Worm (Caenorhabditis elegans) whole organism, L4 larva: ENCODE measurements around the gene F56H9.9.

ENCODE experiments used
- D1046.2 ChIP-seq: fragments of 200-800 bp; sonication (Bioruptor generic); IDR thresholded peaks from 2 replicates; pipeline ENCODE4 v1.3.6; 2022; ENCODE audit warnings: missing genetic modification characterization, missing compliant biosample characterization
- F26F4.8 ChIP-seq: fragments of 200-800 bp; sonication (Bioruptor generic); conservative IDR thresholded peaks from 2 replicates; pipeline ENCODE4 v1.3.6; 2022; ENCODE audit warnings: missing genetic modification characterization, missing compliant biosample characterization
- F37D6.2 ChIP-seq: sonication (generic microtip); optimal IDR thresholded peaks from 2 replicates; lab custom pipeline; 2016; ENCODE audit warnings: mild to moderate bottlenecking, missing genetic modification characterization, missing compliant biosample characterization
- F44E2.7 ChIP-seq: fragments of 200-800 bp; sonication (Bioruptor generic); IDR thresholded peaks from 2 replicates; pipeline ENCODE4 v2.1.2; 2022; ENCODE audit warnings: missing genetic modification characterization, missing compliant biosample characterization
- T26A8.4 ChIP-seq: fragments of 200-800 bp; sonication (Bioruptor generic); IDR thresholded peaks from 2 replicates; pipeline ENCODE4 v1.3.6; 2022; ENCODE audit warnings: missing genetic modification characterization, missing compliant biosample characterization
- Y105C5A.15 ChIP-seq: fragments of 200-800 bp; sonication (Bioruptor generic); IDR thresholded peaks from 2 replicates; pipeline ENCODE4 v1.3.6; 2022; ENCODE audit warnings: missing genetic modification characterization, missing compliant biosample characterization
- Y5F2A.4 ChIP-seq: fragments of 200-800 bp; sonication (Bioruptor generic); optimal IDR thresholded peaks from 2 replicates; lab custom pipeline; 2018; ENCODE audit warnings: mild to moderate bottlenecking, missing genetic modification characterization, missing compliant biosample characterization
- ZK337.2 ChIP-seq: fragments of 200-800 bp; sonication (Bioruptor generic); IDR thresholded peaks from 2 replicates; pipeline ENCODE4 v1.3.6; 2022; ENCODE audit warnings: missing genetic modification reagents, missing genetic modification characterization, missing compliant biosample characterization
- ZK546.5 ChIP-seq, 2 experiments: sonication (generic microtip); optimal IDR thresholded peaks; 2 replicates each; lab custom pipeline; 2017; ENCODE audit warnings: missing biosample characterization in 2 of 2, missing genetic modification characterization in 2 of 2
- attf-4 ChIP-seq: sonication (generic microtip); optimal IDR thresholded peaks from 3 replicates; lab custom pipeline; 2017; ENCODE audit warnings: missing biosample characterization, missing genetic modification characterization
- ceh-44 ChIP-seq: fragments of 200-800 bp; sonication (Bioruptor generic); IDR thresholded peaks from 2 replicates; pipeline ENCODE4 v1.3.6; 2022; ENCODE audit warnings: missing genetic modification reagents, missing genetic modification characterization, missing compliant biosample characterization
- ceh-62 ChIP-seq: sonication (generic microtip); optimal IDR thresholded peaks from 2 replicates; lab custom pipeline; 2017; ENCODE audit warnings: missing biosample characterization, missing genetic modification characterization
- ces-1 ChIP-seq: fragments of 150-350 bp; sonication (generic microtip); optimal IDR thresholded peaks from 4 replicates; lab custom pipeline; 2014; ENCODE audit warnings: missing biosample characterization, missing genetic modification reagents, missing genetic modification characterization
- cey-2 ChIP-seq: sonication (generic microtip); optimal IDR thresholded peaks from 3 replicates; lab custom pipeline; 2017; ENCODE audit warnings: missing genetic modification characterization, mild to moderate bottlenecking, missing compliant biosample characterization, antibody characterized with exemption, borderline replicate concordance; ENCODE audit not compliant: insufficient read depth
- ctbp-1 ChIP-seq: fragments of 200-800 bp; sonication (Bioruptor generic); IDR thresholded peaks from 2 replicates; pipeline ENCODE4 v1.3.6; 2022; ENCODE audit warnings: missing genetic modification reagents, missing genetic modification characterization, missing compliant biosample characterization
- daf-19 ChIP-seq: fragments of 200-800 bp; sonication (Bioruptor generic); conservative IDR thresholded peaks from 2 replicates; pipeline ENCODE4 v1.3.6; 2022; ENCODE audit warnings: missing genetic modification characterization, missing compliant biosample characterization
- daf-8 ChIP-seq: fragments of 200-800 bp; sonication (Bioruptor generic); IDR thresholded peaks from 2 replicates; pipeline ENCODE4 v1.3.6; 2022; ENCODE audit warnings: missing genetic modification characterization, missing compliant biosample characterization
- dmd-6 ChIP-seq: fragments of 200-800 bp; sonication (Bioruptor generic); IDR thresholded peaks from 2 replicates; pipeline ENCODE4 v1.3.6; 2022; ENCODE audit warnings: missing genetic modification reagents, missing genetic modification characterization, missing compliant biosample characterization
- dmd-8 ChIP-seq: fragments of 200-800 bp; sonication (Bioruptor generic); IDR thresholded peaks from 2 replicates; pipeline ENCODE4 v1.3.6; 2022; ENCODE audit warnings: missing genetic modification characterization, missing compliant biosample characterization
- duxl-1 ChIP-seq: sonication (generic microtip); optimal IDR thresholded peaks from 2 replicates; lab custom pipeline; 2016; ENCODE audit warnings: mild to moderate bottlenecking, missing genetic modification characterization, moderate library complexity, missing compliant biosample characterization; ENCODE audit not compliant: poor library complexity
- dve-1 ChIP-seq: sonication (generic microtip); optimal IDR thresholded peaks from 2 replicates; lab custom pipeline; 2017; ENCODE audit warnings: antibody characterized with exemption, mild to moderate bottlenecking, missing genetic modification characterization, missing compliant biosample characterization; ENCODE audit not compliant: insufficient read depth
- egl-43 ChIP-seq: fragments of 200-800 bp; sonication (Bioruptor generic); IDR thresholded peaks from 2 replicates; pipeline ENCODE4 v1.3.6; 2022; ENCODE audit warnings: missing genetic modification reagents, missing genetic modification characterization, missing compliant biosample characterization
- fos-1 ChIP-seq: fragments of 150-350 bp; optimal IDR thresholded peaks from 2 replicates; lab custom pipeline; 2014; ENCODE audit warnings: missing biosample characterization, missing genetic modification characterization
- gei-8 ChIP-seq: fragments of 200-800 bp; sonication (Bioruptor generic); optimal IDR thresholded peaks from 2 replicates; lab custom pipeline; 2018; ENCODE audit warnings: mild to moderate bottlenecking, missing genetic modification characterization, missing compliant biosample characterization
- hmg-1.1 ChIP-seq: fragments of 200-800 bp; sonication (Bioruptor generic); IDR thresholded peaks from 2 replicates; pipeline ENCODE4 v1.3.6; 2022; ENCODE audit warnings: missing genetic modification reagents, missing genetic modification characterization, missing compliant biosample characterization
- lin-15B ChIP-seq: fragments of 150-350 bp; sonication (generic microtip); optimal IDR thresholded peaks from 3 replicates; lab custom pipeline; 2014; ENCODE audit warnings: missing biosample characterization, missing genetic modification characterization
- lsy-2 ChIP-seq, 2 experiments: fragments of 150-350 bp in 1 of 2; sonication (generic microtip) in 1 of 2; optimal IDR thresholded peaks; 2 replicates each; lab custom pipeline; 2014 to 2017; ENCODE audit warnings: missing biosample characterization in 2 of 2, missing genetic modification characterization in 2 of 2
- mdt-29 ChIP-seq: fragments of 200-800 bp; sonication (Bioruptor generic); IDR thresholded peaks from 2 replicates; pipeline ENCODE4 v1.3.6; 2022; ENCODE audit warnings: missing genetic modification reagents, missing genetic modification characterization, missing compliant biosample characterization
- mes-2 ChIP-seq: sonication (generic microtip); optimal IDR thresholded peaks from 2 replicates; lab custom pipeline; 2016; ENCODE audit warnings: missing genotype, mild to moderate bottlenecking, missing genetic modification characterization, missing compliant biosample characterization; ENCODE audit not compliant: poor library complexity, severe bottlenecking
- mxl-2 ChIP-seq: fragments of 200-800 bp; sonication (Bioruptor generic); conservative IDR thresholded peaks from 2 replicates; pipeline ENCODE4 v1.3.6; 2022; ENCODE audit warnings: missing genetic modification reagents, missing genetic modification characterization, missing compliant biosample characterization
- nhr-102 ChIP-seq: sonication (generic microtip); optimal IDR thresholded peaks from 2 replicates; lab custom pipeline; 2016; ENCODE audit warnings: mild to moderate bottlenecking, missing genetic modification characterization, moderate library complexity, missing compliant biosample characterization
- nhr-11 ChIP-seq: fragments of 150-350 bp; optimal IDR thresholded peaks from 2 replicates; lab custom pipeline; 2014; ENCODE audit warnings: missing biosample characterization, missing genetic modification characterization
- nhr-111 ChIP-seq: fragments of 200-800 bp; sonication (Bioruptor generic); optimal IDR thresholded peaks from 2 replicates; lab custom pipeline; 2018; ENCODE audit warnings: mild to moderate bottlenecking, missing genetic modification characterization, missing compliant biosample characterization
- nhr-237 ChIP-seq: sonication (generic microtip); optimal IDR thresholded peaks from 2 replicates; lab custom pipeline; 2017; ENCODE audit warnings: missing biosample characterization, missing genetic modification characterization
- nhr-25 ChIP-seq: sonication (generic microtip); optimal IDR thresholded peaks from 2 replicates; lab custom pipeline; 2017; ENCODE audit warnings: missing genetic modification characterization, mild to moderate bottlenecking, missing compliant biosample characterization, antibody characterized with exemption, moderate library complexity, borderline replicate concordance; ENCODE audit not compliant: insufficient read depth
- nhr-28 ChIP-seq: fragments of 150-350 bp; optimal IDR thresholded peaks from 2 replicates; lab custom pipeline; 2014; ENCODE audit warnings: missing biosample characterization, missing genetic modification characterization
- nhr-41 ChIP-seq: fragments of 200-800 bp; sonication (Bioruptor generic); IDR thresholded peaks from 2 replicates; pipeline ENCODE4 v1.3.6; 2022; ENCODE audit warnings: missing genetic modification reagents, missing genetic modification characterization, missing compliant biosample characterization
- nhr-6 ChIP-seq: fragments of 150-350 bp; optimal IDR thresholded peaks from 2 replicates; lab custom pipeline; 2014; ENCODE audit warnings: missing biosample characterization, missing genetic modification characterization
- nhr-76 ChIP-seq: fragments of 150-350 bp; optimal IDR thresholded peaks from 2 replicates; lab custom pipeline; 2014; ENCODE audit warnings: missing biosample characterization, missing genetic modification characterization
- rbr-2 ChIP-seq: sonication (generic microtip); optimal IDR thresholded peaks from 2 replicates; lab custom pipeline; 2016; ENCODE audit warnings: missing genotype, missing genetic modification characterization, missing compliant biosample characterization
- saeg-2 ChIP-seq: fragments of 200-800 bp; sonication (Bioruptor generic); IDR thresholded peaks from 2 replicates; pipeline ENCODE4 v1.3.6; 2022; ENCODE audit warnings: missing genetic modification reagents, missing genetic modification characterization, missing compliant biosample characterization
- set-16 ChIP-seq: fragments of 200-800 bp; sonication (Bioruptor generic); IDR thresholded peaks from 2 replicates; pipeline ENCODE4 v1.3.6; 2022; ENCODE audit warnings: missing genetic modification reagents, missing genetic modification characterization, missing compliant biosample characterization
- skn-1 ChIP-seq: fragments of 150-350 bp; optimal IDR thresholded peaks from 2 replicates; lab custom pipeline; 2014; ENCODE audit warnings: missing biosample characterization, missing genetic modification characterization
- snpc-4 ChIP-seq: fragments of 150-350 bp; optimal IDR thresholded peaks from 2 replicates; lab custom pipeline; 2014; ENCODE audit warnings: missing biosample characterization, missing genetic modification characterization
- spr-3 ChIP-seq: fragments of 200-800 bp; sonication (Bioruptor generic); optimal IDR thresholded peaks from 2 replicates; lab custom pipeline; 2018; ENCODE audit warnings: mild to moderate bottlenecking, missing genetic modification characterization, missing compliant biosample characterization
- tra-1 ChIP-seq: fragments of 200-800 bp; sonication (Bioruptor generic); IDR thresholded peaks from 2 replicates; pipeline ENCODE4 v1.3.6; 2022; ENCODE audit warnings: missing genetic modification reagents, missing genetic modification characterization, missing compliant biosample characterization
- unc-62 ChIP-seq, 3 experiments: fragments of 150-350 bp in 1 of 3; sonication (generic microtip); optimal IDR thresholded peaks in 2 of 3; peaks in 1 of 3; 1 replicate in 1 of 3; 2 replicates in 2 of 3; lab custom pipeline; 2014 to 2017; ENCODE audit warnings: missing biosample characterization in 3 of 3, missing genetic modification characterization in 3 of 3, missing genetic modification reagents in 3 of 3, missing genotype in 1 of 3
- vab-7 ChIP-seq: fragments of 200-800 bp; sonication (Bioruptor generic); IDR thresholded peaks from 2 replicates; pipeline ENCODE4 v1.3.6; 2022; ENCODE audit warnings: missing genetic modification reagents, missing genetic modification characterization, missing compliant biosample characterization
- zag-1 ChIP-seq: fragments of 150-350 bp; optimal IDR thresholded peaks from 2 replicates; lab custom pipeline; 2014; ENCODE audit warnings: missing biosample characterization, missing genetic modification characterization
- zfp-2 ChIP-seq: sonication (generic microtip); optimal IDR thresholded peaks from 2 replicates; lab custom pipeline; 2016; ENCODE audit warnings: mild to moderate bottlenecking, missing genetic modification characterization, missing compliant biosample characterization
- zfp-3 ChIP-seq: fragments of 200-800 bp; sonication (Bioruptor generic); conservative IDR thresholded peaks from 2 replicates; pipeline ENCODE4 v1.3.6; 2022; ENCODE audit warnings: missing genetic modification reagents, missing genetic modification characterization, missing compliant biosample characterization

F56H9.9 gene

ce11 chrV:12659426-12659825 is 35.2 kb upstream of the F56H9.9 start, which contains the start of gene ccch-3 (continued):
- TF ChIP-seq ceh-44 (no peak), gei-8 (GFP tag; lab: Kevin White, UChicago) (peak; percentile 13), fos-1 (tag; lab: Kevin White, UChicago) (no peak), mes-2 (tag; lab: Kevin White, UChicago) (peak; percentile 87), Y105C5A.15 (no peak), dve-1 (tag; lab: Kevin White, UChicago) (peak; percentile 77), mdt-29 (no peak), nhr-76 (tag; lab: Kevin White, UChicago) (no peak), F26F4.8 (GFP tag; lab: Robert Waterston, UW) (no peak), nhr-237 (no peak), spr-3 (GFP tag; lab: Kevin White, UChicago) (no peak), saeg-2 (GFP tag; lab: Robert Waterston, UW) (no peak), vab-7 (GFP tag; lab: Robert Waterston, UW) (no peak), D1046.2 (GFP tag; lab: Robert Waterston, UW) (no peak), nhr-6 (peak; percentile 94), nhr-102 (tag; lab: Kevin White, UChicago) (peak; percentile 35), ZK546.5 (tag; optimal IDR thresholded peaks at IDR 0.05; lab: Kevin White, UChicago) (no peak), set-16 (GFP tag; lab: Robert Waterston, UW) (no peak), ces-1 (GFP tag; lab: Kevin White, UChicago) (no peak), zfp-2 (tag; lab: Kevin White, UChicago) (no peak), F44E2.7 (GFP tag; lab: Robert Waterston, UW) (no peak), cey-2 (tag; lab: Kevin White, UChicago) (no peak), hmg-1.1 (GFP tag; lab: Robert Waterston, UW) (peak; percentile 52; the same call in 1 of the 2 replicates), attf-4 (tag; lab: Kevin White, UChicago) (no peak), nhr-28 (tag; lab: Kevin White, UChicago) (peak; percentile 56), nhr-41 (no peak), ceh-62 (tag; lab: Kevin White, UChicago) (no peak), unc-62 (GFP tag; optimal IDR thresholded peaks at IDR 0.05 in 1 of 2; lab: Kevin White, UChicago) (no peak), unc-62 (tag; optimal IDR thresholded peaks at IDR 0.05; lab: Kevin White, UChicago) (no peak), lin-15B (tag; lab: Kevin White, UChicago) (no peak), daf-19 (GFP tag; lab: Robert Waterston, UW) (0 out of 2 replicates have a peak, but pooled peaks have one; percentile 18), zag-1 (tag; lab: Kevin White, UChicago) (no peak), egl-43 (GFP tag; lab: Robert Waterston, UW) (no peak), F37D6.2 (tag; lab: Kevin White, UChicago) (no peak), nhr-25 (tag; lab: Kevin White, UChicago) (peak; percentile 69), lsy-2 (tag; optimal IDR thresholded peaks at IDR 0.05; lab: Kevin White, UChicago) (peak in 1 of 2 experiments; percentile 86), ZK337.2 (GFP tag; lab: Robert Waterston, UW) (no peak), nhr-111 (GFP tag; lab: Kevin White, UChicago) (no peak), Y5F2A.4 (GFP tag; lab: Kevin White, UChicago) (no peak), ctbp-1 (GFP tag; lab: Robert Waterston, UW) (peak; percentile 48; the same call in 1 of the 2 replicates), tra-1 (GFP tag; lab: Robert Waterston, UW) (no peak), dmd-6 (no peak; the same call in 1 of the 2 replicates), dmd-8 (GFP tag; lab: Robert Waterston, UW) (0 out of 2 replicates have a peak, but pooled peaks have one; percentile 42), daf-8 (no peak), zfp-3 (no peak), snpc-4 (tag; lab: Kevin White, UChicago) (no peak), nhr-11 (tag; lab: Kevin White, UChicago) (peak; percentile 51), skn-1 (tag; lab: Kevin White, UChicago) (no peak), duxl-1 (tag; lab: Kevin White, UChicago) (no peak), rbr-2 (peak; percentile 70), mxl-2 (no peak), T26A8.4 (no peak)
